Worm (Caenorhabditis elegans) whole organism, L4 larva: ENCODE data around the gene chkr-1.
"Not testable (repeated sequence)": the region's sequence is repeated elsewhere in the genome, so short reads cannot be mapped to it uniquely, and the experiment has no call there.

Experiments used
- F26F4.8 ChIP-seq: fragments of 200-800 bp; sonication (Bioruptor generic); conservative IDR thresholded peaks from 2 replicates; pipeline ENCODE4 v1.3.6; 2022; ENCODE audit warnings: missing genetic modification characterization, missing compliant biosample characterization
- F49E8.2 ChIP-seq: sonication (generic microtip); optimal IDR thresholded peaks from 2 replicates; lab custom pipeline; 2016; ENCODE audit warnings: missing compliant biosample characterization, mild to moderate bottlenecking, missing genetic modification characterization, borderline replicate concordance
- Y48G9A.11 ChIP-seq: fragments of 200-800 bp; sonication (Bioruptor generic); IDR thresholded peaks from 2 replicates; pipeline ENCODE4 v1.3.6; 2022; ENCODE audit warnings: missing genetic modification reagents, missing genetic modification characterization, missing compliant biosample characterization
- Y5F2A.4 ChIP-seq: fragments of 200-800 bp; sonication (Bioruptor generic); optimal IDR thresholded peaks from 2 replicates; lab custom pipeline; 2018; ENCODE audit warnings: mild to moderate bottlenecking, missing genetic modification characterization, missing compliant biosample characterization
- arid-1 ChIP-seq: fragments of 200-800 bp; sonication (Bioruptor generic); conservative IDR thresholded peaks from 2 replicates; pipeline ENCODE4 v1.3.6; 2022; ENCODE audit warnings: missing genetic modification reagents, missing genetic modification characterization, missing compliant biosample characterization
- ceh-82 ChIP-seq: sonication (generic microtip); optimal IDR thresholded peaks from 2 replicates; lab custom pipeline; 2017; ENCODE audit warnings: missing biosample characterization, missing genetic modification characterization
- cey-2 ChIP-seq: sonication (generic microtip); optimal IDR thresholded peaks from 3 replicates; lab custom pipeline; 2017; ENCODE audit warnings: missing genetic modification characterization, mild to moderate bottlenecking, missing compliant biosample characterization, antibody characterized with exemption, borderline replicate concordance; ENCODE audit not compliant: insufficient read depth
- daf-8 ChIP-seq: fragments of 200-800 bp; sonication (Bioruptor generic); IDR thresholded peaks from 2 replicates; pipeline ENCODE4 v1.3.6; 2022; ENCODE audit warnings: missing genetic modification characterization, missing compliant biosample characterization
- dmd-8 ChIP-seq: fragments of 200-800 bp; sonication (Bioruptor generic); IDR thresholded peaks from 2 replicates; pipeline ENCODE4 v1.3.6; 2022; ENCODE audit warnings: missing genetic modification characterization, missing compliant biosample characterization
- dmd-9 ChIP-seq: fragments of 200-800 bp; sonication (Bioruptor generic); IDR thresholded peaks from 2 replicates; pipeline ENCODE4 v1.3.6; 2022; ENCODE audit warnings: missing genetic modification reagents, missing genetic modification characterization, missing compliant biosample characterization
- dve-1 ChIP-seq: sonication (generic microtip); optimal IDR thresholded peaks from 2 replicates; lab custom pipeline; 2017; ENCODE audit warnings: antibody characterized with exemption, mild to moderate bottlenecking, missing genetic modification characterization, missing compliant biosample characterization; ENCODE audit not compliant: insufficient read depth
- hif-1 ChIP-seq, 2 experiments: sonication (generic microtip); optimal IDR thresholded peaks; 2 replicates each; lab custom pipeline; 2016 to 2017; ENCODE audit warnings: missing compliant biosample characterization in 2 of 2, missing genetic modification characterization in 2 of 2, missing genetic modification reagents in 2 of 2, missing genotype in 2 of 2, mild to moderate bottlenecking in 1 of 2
- hlh-30 ChIP-seq: sonication (generic microtip); optimal IDR thresholded peaks from 2 replicates; lab custom pipeline; 2017; ENCODE audit warnings: antibody characterized with exemption, mild to moderate bottlenecking, missing genetic modification characterization, missing compliant biosample characterization; ENCODE audit not compliant: insufficient read depth
- lim-7 ChIP-seq: fragments of 200-800 bp; sonication (Bioruptor generic); IDR thresholded peaks from 2 replicates; pipeline ENCODE4 v1.3.6; 2022; ENCODE audit warnings: missing genetic modification characterization, missing compliant biosample characterization
- lin-13 ChIP-seq: fragments of 150-350 bp; optimal IDR thresholded peaks from 2 replicates; lab custom pipeline; 2014; ENCODE audit warnings: missing biosample characterization, missing genetic modification reagents, missing genetic modification characterization
- lin-29 ChIP-seq: fragments of 200-800 bp; sonication (Bioruptor generic); IDR thresholded peaks from 2 replicates; pipeline ENCODE4 v1.3.6; 2022; ENCODE audit warnings: missing genetic modification reagents, missing genetic modification characterization, missing compliant biosample characterization
- lin-39 ChIP-seq: fragments of 150-350 bp; optimal IDR thresholded peaks from 2 replicates; lab custom pipeline; 2014; ENCODE audit warnings: missing biosample characterization, missing genetic modification reagents, missing genetic modification characterization
- lir-3 ChIP-seq: sonication (generic microtip); optimal IDR thresholded peaks from 2 replicates; lab custom pipeline; 2016; ENCODE audit warnings: mild to moderate bottlenecking, missing genetic modification characterization, missing compliant biosample characterization
- lsy-2 ChIP-seq, 2 experiments: fragments of 150-350 bp in 1 of 2; sonication (generic microtip) in 1 of 2; optimal IDR thresholded peaks; 2 replicates each; lab custom pipeline; 2014 to 2017; ENCODE audit warnings: missing biosample characterization in 2 of 2, missing genetic modification characterization in 2 of 2
- mxl-3 ChIP-seq: fragments of 200-800 bp; sonication (Bioruptor generic); optimal IDR thresholded peaks from 2 replicates; lab custom pipeline; 2018; ENCODE audit warnings: mild to moderate bottlenecking, missing genetic modification characterization, missing compliant biosample characterization
- nhr-111 ChIP-seq: fragments of 200-800 bp; sonication (Bioruptor generic); optimal IDR thresholded peaks from 2 replicates; lab custom pipeline; 2018; ENCODE audit warnings: mild to moderate bottlenecking, missing genetic modification characterization, missing compliant biosample characterization
- nhr-25 ChIP-seq: sonication (generic microtip); optimal IDR thresholded peaks from 2 replicates; lab custom pipeline; 2017; ENCODE audit warnings: missing genetic modification characterization, mild to moderate bottlenecking, missing compliant biosample characterization, antibody characterized with exemption, moderate library complexity, borderline replicate concordance; ENCODE audit not compliant: insufficient read depth
- nhr-48 ChIP-seq: sonication (generic microtip); optimal IDR thresholded peaks from 2 replicates; lab custom pipeline; 2016; ENCODE audit warnings: mild to moderate bottlenecking, missing genetic modification characterization, missing compliant biosample characterization
- php-3 ChIP-seq: fragments of 200-800 bp; sonication (Bioruptor generic); IDR thresholded peaks from 2 replicates; pipeline ENCODE4 v1.3.6; 2022; ENCODE audit warnings: missing genetic modification reagents, missing genetic modification characterization, missing compliant biosample characterization
- rbr-2 ChIP-seq: sonication (generic microtip); optimal IDR thresholded peaks from 2 replicates; lab custom pipeline; 2016; ENCODE audit warnings: missing genotype, missing genetic modification characterization, missing compliant biosample characterization
- sdz-12 ChIP-seq: fragments of 200-800 bp; sonication (Bioruptor generic); optimal IDR thresholded peaks from 2 replicates; lab custom pipeline; 2018; ENCODE audit warnings: mild to moderate bottlenecking, missing genetic modification characterization, missing compliant biosample characterization
- set-16 ChIP-seq: fragments of 200-800 bp; sonication (Bioruptor generic); IDR thresholded peaks from 2 replicates; pipeline ENCODE4 v1.3.6; 2022; ENCODE audit warnings: missing genetic modification reagents, missing genetic modification characterization, missing compliant biosample characterization
- snpc-1.2 ChIP-seq: fragments of 200-800 bp; sonication (Bioruptor generic); IDR thresholded peaks from 2 replicates; pipeline ENCODE4 v1.3.6; 2022; ENCODE audit warnings: missing genetic modification reagents, missing genetic modification characterization, missing compliant biosample characterization
- snpc-4 ChIP-seq: fragments of 150-350 bp; optimal IDR thresholded peaks from 2 replicates; lab custom pipeline; 2014; ENCODE audit warnings: missing biosample characterization, missing genetic modification characterization
- unc-62 ChIP-seq, 3 experiments: fragments of 150-350 bp in 1 of 3; sonication (generic microtip); optimal IDR thresholded peaks in 2 of 3; peaks in 1 of 3; 1 replicate in 1 of 3; 2 replicates in 2 of 3; lab custom pipeline; 2014 to 2017; ENCODE audit warnings: missing biosample characterization in 3 of 3, missing genetic modification characterization in 3 of 3, missing genetic modification reagents in 3 of 3, missing genotype in 1 of 3
- vab-7 ChIP-seq: fragments of 200-800 bp; sonication (Bioruptor generic); IDR thresholded peaks from 2 replicates; pipeline ENCODE4 v1.3.6; 2022; ENCODE audit warnings: missing genetic modification reagents, missing genetic modification characterization, missing compliant biosample characterization
- ztf-11 ChIP-seq: fragments of 150-350 bp; optimal IDR thresholded peaks from 2 replicates; lab custom pipeline; 2014; ENCODE audit warnings: missing biosample characterization, missing genetic modification characterization

chkr-1 gene

DNA sequence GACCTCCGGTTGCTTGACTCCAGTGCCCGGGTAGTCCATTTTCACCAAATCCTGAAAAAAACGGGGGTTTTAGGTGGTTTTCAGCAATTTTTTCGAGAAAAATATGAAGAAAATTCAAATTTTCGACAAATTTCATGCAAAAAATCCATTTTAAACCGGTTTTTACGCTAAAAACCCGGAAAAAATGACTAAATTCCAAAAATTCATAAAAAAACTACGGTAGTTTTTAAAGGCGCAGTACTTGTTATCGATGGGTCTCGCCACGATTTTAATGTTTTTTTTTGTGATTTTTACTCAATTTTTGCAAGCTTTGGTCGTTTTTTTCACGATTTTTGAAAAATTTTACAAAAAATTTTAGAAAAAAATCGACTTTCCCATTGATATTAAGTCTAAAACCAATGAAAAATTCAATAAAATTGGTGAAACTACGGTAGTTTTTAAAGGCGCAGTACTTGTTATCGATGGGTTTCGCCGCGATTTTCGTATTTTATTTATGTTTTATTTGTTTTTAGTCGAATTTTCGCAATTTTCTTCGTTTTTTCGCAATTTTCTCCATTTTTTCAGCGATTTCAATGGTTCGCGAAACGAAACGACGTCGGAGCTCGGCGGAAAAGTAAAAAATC is at the start of gene chkr-1, which contains the start of gene T08D2.6:
Gene chkr-1, plus strand, starts transcription at position 573 of the 623 bp plus-strand sequence.
Gene T08D2.6, minus strand, starts transcription at position 51 of the 623 bp plus-strand sequence.
- TF ChIP-seq nhr-25 (tag; lab: Kevin White, UChicago); Y48G9A.11 (GFP tag; lab: Robert Waterston, UW); lim-7 (GFP tag; lab: Robert Waterston, UW): not testable (repeated sequence)

- no peak for TF ChIP-seq dve-1 (tag; lab: Kevin White, UChicago)
- TF ChIP-seq Y5F2A.4 (GFP tag; lab: Kevin White, UChicago) = no peak
- TF ChIP-seq lsy-2 (tag; optimal IDR thresholded peaks at IDR 0.05; lab: Kevin White, UChicago) = no peak
- no peak for TF ChIP-seq dmd-8 (GFP tag; lab: Robert Waterston, UW)
- TF ChIP-seq set-16 (GFP tag; lab: Robert Waterston, UW) = no peak
- TF ChIP-seq cey-2 = no peak
- TF ChIP-seq daf-8 (GFP tag; lab: Robert Waterston, UW) = no peak
- TF ChIP-seq php-3 (GFP tag; lab: Robert Waterston, UW) = no peak
These were observed 41.3 kb upstream of the chkr-1 start, which contains the start of gene Y73B3A.8 for ce11 chrX:141149-141548. Gene Y73B3A.8, minus strand, starts transcription at chrX:141249.

ce11 chrX:146832-147231 is 35.7 kb upstream of the chkr-1 start:
- TF ChIP-seq arid-1 (GFP tag; lab: Robert Waterston, UW) (no peak), snpc-1.2 (GFP tag; lab: Robert Waterston, UW) (no peak), lin-13 (GFP tag; lab: Kevin White, UChicago) (no peak), unc-62 (GFP tag; optimal IDR thresholded peaks at IDR 0.05 in 1 of 2; lab: Kevin White, UChicago) (peak in 1 of 2 experiments; percentile 90), unc-62 (tag; optimal IDR thresholded peaks at IDR 0.05; lab: Kevin White, UChicago) (no peak), lir-3 (tag; lab: Kevin White, UChicago) (no peak), F26F4.8 (no peak), lin-29 (GFP tag; lab: Robert Waterston, UW) (0 out of 2 replicates have a peak, but pooled peaks have one; percentile 52), ztf-11 (tag; lab: Kevin White, UChicago) (no peak)

- TF ChIP-seq hlh-30 (no peak), unc-62 (GFP tag; optimal IDR thresholded peaks at IDR 0.05 in 1 of 2; lab: Kevin White, UChicago) (peak in 1 of 2 experiments; percentile 47), unc-62 (tag; optimal IDR thresholded peaks at IDR 0.05; lab: Kevin White, UChicago) (no peak)
These were observed 34.7 kb upstream of the chkr-1 start, which contains the start of gene Y73B3A.11 for ce11 chrX:147824-148223. Gene Y73B3A.11, plus strand, starts transcription at chrX:148124.

DNA sequence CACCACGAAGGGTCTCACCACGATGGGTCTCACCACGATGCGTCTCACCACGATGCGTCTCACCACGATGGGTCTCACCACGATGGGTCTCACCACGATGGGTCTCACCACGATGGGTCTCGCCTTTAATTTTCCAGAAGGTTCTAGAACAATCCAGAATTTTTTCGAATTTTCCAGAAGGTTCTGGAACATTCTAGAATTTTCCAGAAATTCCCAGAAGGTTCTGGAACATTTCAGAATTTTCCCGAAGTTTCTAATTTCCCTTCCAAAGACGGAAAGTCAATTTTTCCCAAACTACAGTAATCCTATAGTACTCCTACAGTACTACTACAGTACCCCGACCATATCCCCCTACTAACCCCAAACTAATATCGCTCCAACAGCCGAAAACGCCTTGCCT is 20.9 kb upstream of the chkr-1 start:
- 0 out of 2 replicates have a peak, but pooled peaks have one; percentile 18 for TF ChIP-seq dmd-9
- TF ChIP-seq, all 104 proteins: peak for 1; not testable (repeated sequence) for 103

DNA sequence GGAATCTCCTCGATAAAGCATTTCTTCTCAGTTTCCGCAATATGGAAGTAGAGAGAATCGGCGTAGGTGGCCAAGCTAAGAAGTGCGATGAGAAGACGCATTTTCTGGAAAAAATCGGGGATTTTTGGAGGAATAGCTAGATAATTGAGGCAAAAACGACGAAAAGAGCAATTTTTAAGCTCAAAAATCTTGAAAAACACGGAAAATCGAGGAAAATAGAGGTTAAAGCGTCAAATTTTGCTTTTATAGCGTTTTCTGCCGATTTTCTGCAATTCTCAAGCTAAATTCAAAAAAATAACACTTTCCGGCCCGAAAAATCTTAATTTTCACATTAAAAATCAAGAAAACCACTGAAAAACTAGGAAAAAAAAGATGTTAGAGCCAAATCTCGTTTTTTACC is 19.5 kb upstream of the chkr-1 start, which contains the start of gene tmed-12:
Gene tmed-12, minus strand, starts transcription at position 101 of the 400 bp plus-strand sequence.
- peak in 1 of 2 experiments; percentile 27 for TF ChIP-seq unc-62 (GFP tag; optimal IDR thresholded peaks at IDR 0.05 in 1 of 2; lab: Kevin White, UChicago)
- TF ChIP-seq unc-62 (tag; optimal IDR thresholded peaks at IDR 0.05; lab: Kevin White, UChicago) = not testable (repeated sequence)

DNA sequence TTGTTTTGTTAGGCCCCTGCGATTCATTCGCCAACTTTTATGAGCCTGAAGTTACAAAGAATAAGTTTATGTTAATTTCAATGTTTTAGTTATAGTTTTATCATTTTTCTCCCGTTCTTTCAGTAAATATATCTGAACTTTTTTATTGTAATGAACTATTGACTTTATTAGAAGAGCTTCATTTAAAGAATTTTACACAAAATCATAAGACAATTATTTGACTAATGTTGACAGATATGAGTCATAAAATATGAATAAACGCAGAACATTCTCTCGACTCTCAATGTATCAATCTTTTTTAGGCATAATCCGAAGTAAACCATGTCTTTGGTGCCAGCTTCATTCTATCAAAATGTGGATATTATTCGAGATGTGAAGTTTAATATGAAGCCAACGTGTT is 5.4 kb upstream of the chkr-1 start, which contains the start of the genes T08D2.5 and T08D2.4:
Gene T08D2.5, plus strand, starts transcription at position 301 of the 400 bp plus-strand sequence.
Gene T08D2.4, plus strand, starts transcription at position 322 of the 400 bp plus-strand sequence.
- TF ChIP-seq snpc-4 (no peak), nhr-111 (GFP tag; lab: Kevin White, UChicago) (no peak), lin-39 (tag; lab: Kevin White, UChicago) (no peak), mxl-3 (GFP tag; lab: Kevin White, UChicago) (no peak), vab-7 (GFP tag; lab: Robert Waterston, UW) (no peak), rbr-2 (no peak), nhr-48 (tag; lab: Kevin White, UChicago) (no peak), ceh-82 (tag; lab: Kevin White, UChicago) (no peak), daf-8 (GFP tag; lab: Robert Waterston, UW) (no peak), lin-29 (GFP tag; lab: Robert Waterston, UW) (no peak), hif-1 (tag; optimal IDR thresholded peaks at IDR 0.05; lab: Kevin White, UChicago) (no peak), F49E8.2 (tag; lab: Kevin White, UChicago) (no peak), sdz-12 (GFP tag; lab: Kevin White, UChicago) (no peak), lsy-2 (tag; optimal IDR thresholded peaks at IDR 0.05; lab: Kevin White, UChicago) (no peak)
